Worm (Caenorhabditis elegans) whole organism, late embryonic: ENCODE results near the gene R160.13.

ENCODE experiments used
- ama-1 ChIP-seq: fragments of 150-350 bp; optimal IDR thresholded peaks from 2 replicates; lab custom pipeline; 2014
- ceh-19 ChIP-seq: fragments of 200-800 bp; sonication (Bioruptor generic); optimal IDR thresholded peaks from 2 replicates; lab custom pipeline; 2018; ENCODE audit warnings: mild to moderate bottlenecking, missing genetic modification characterization, missing compliant biosample characterization
- dve-1 ChIP-seq: sonication (generic microtip); optimal IDR thresholded peaks from 2 replicates; lab custom pipeline; 2017; ENCODE audit warnings: antibody characterized with exemption, mild to moderate bottlenecking, missing genetic modification characterization, missing compliant biosample characterization
- hlh-13 ChIP-seq: fragments of 200-800 bp; sonication (Bioruptor generic); optimal IDR thresholded peaks from 2 replicates; lab custom pipeline; 2018; ENCODE audit warnings: mild to moderate bottlenecking, missing genetic modification characterization, missing compliant biosample characterization
- hlh-30 ChIP-seq: sonication (generic microtip); optimal IDR thresholded peaks from 2 replicates; lab custom pipeline; 2017; ENCODE audit warnings: antibody characterized with exemption, missing genetic modification characterization, missing compliant biosample characterization; ENCODE audit not compliant: insufficient read depth
- pax-1 ChIP-seq: fragments of 150-350 bp; optimal IDR thresholded peaks from 2 replicates; lab custom pipeline; 2014; ENCODE audit warnings: missing biosample characterization, missing genetic modification characterization
- pha-4 ChIP-seq: fragments of 150-350 bp; optimal IDR thresholded peaks from 2 replicates; lab custom pipeline; 2018; ENCODE audit warnings: missing biosample characterization, missing genetic modification reagents, missing genetic modification characterization

DNA sequence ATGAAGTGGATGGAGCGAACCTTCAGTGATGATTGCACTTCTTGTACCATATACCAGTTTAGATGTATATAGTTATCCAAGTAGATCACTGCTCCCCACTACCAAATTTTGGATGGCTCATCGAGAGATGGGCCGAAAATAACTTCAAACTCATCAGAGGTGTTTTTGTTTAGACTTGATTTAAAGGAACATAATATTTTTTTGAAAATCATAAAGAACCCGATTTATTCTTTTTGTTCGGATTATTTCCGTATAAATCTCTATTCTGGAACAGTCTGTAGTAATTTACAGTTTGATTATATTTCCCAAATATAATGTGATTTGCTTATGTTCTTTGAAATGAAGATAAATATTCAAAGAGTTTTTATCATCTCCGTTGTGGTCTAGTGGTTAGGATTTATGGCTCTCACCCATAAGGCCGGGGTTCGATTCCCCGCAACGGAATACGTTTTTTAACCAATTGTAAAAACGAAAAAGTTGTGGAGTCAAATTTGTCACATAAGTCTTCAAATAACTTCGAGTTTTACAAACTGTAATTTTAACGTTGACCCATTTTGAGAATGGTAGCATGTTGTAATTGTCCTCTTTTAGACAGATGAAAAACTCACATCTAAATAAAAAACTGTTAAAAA, 39.1 kb upstream of the R160.13 start:
- no peak for TF ChIP-seq ama-1
- no peak for TF ChIP-seq pax-1 (tag; lab: Kevin White, UChicago)
- no peak for TF ChIP-seq ceh-19
- TF ChIP-seq dve-1: no peak
- TF ChIP-seq pha-4 (tag; lab: Kevin White, UChicago): no peak
- TF ChIP-seq hlh-13: no peak
- TF ChIP-seq hlh-30 (tag; lab: Kevin White, UChicago): no peak
